Fruit fly (Drosophila melanogaster) whole organism, prepupa: ENCODE data around the gene Rab23.
A peak's percentile ranks its signal among the peaks of the same experiment; 100 is the strongest.

Source experiments
- CG10631 ChIP-seq: fragments of 200-800 bp; sonication (Bioruptor generic); optimal IDR thresholded peaks from 2 replicates; lab custom pipeline; 2016; ENCODE audit warnings: missing biosample characterization, missing genetic modification characterization
- CG10669 ChIP-seq: fragments of 200-800 bp; sonication (Bioruptor generic); optimal IDR thresholded peaks from 3 replicates; lab custom pipeline; 2018; ENCODE audit warnings: missing biosample characterization, mild to moderate bottlenecking, missing genetic modification characterization, moderate library complexity
- CG11762 ChIP-seq: fragments of 200-800 bp; sonication (Bioruptor generic); optimal IDR thresholded peaks from 3 replicates; lab custom pipeline; 2016; ENCODE audit warnings: missing biosample characterization, missing genetic modification characterization; ENCODE audit not compliant: insufficient read depth
- CG11902 ChIP-seq: fragments of 200-800 bp; sonication (Bioruptor generic); optimal IDR thresholded peaks from 3 replicates; lab custom pipeline; 2016; ENCODE audit warnings: missing biosample characterization, missing genetic modification characterization
- CG15336 ChIP-seq: fragments of 200-800 bp; sonication (Bioruptor generic); IDR thresholded peaks from 2 replicates; pipeline ENCODE4 v1.3.6; 2022; ENCODE audit warnings: missing biosample characterization, missing genetic modification characterization
- CG1621 ChIP-seq: fragments of 200-800 bp; sonication (Bioruptor generic); optimal IDR thresholded peaks from 3 replicates; lab custom pipeline; 2018; ENCODE audit warnings: missing biosample characterization, mild to moderate bottlenecking, missing genetic modification characterization
- CG16779 ChIP-seq: fragments of 200-800 bp; sonication (Bioruptor generic); optimal IDR thresholded peaks from 3 replicates; lab custom pipeline; 2017; ENCODE audit warnings: missing biosample characterization, mild to moderate bottlenecking, missing genetic modification characterization
- CG31627 ChIP-seq: fragments of 200-800 bp; sonication (Bioruptor generic); optimal IDR thresholded peaks from 3 replicates; lab custom pipeline; 2016; ENCODE audit warnings: missing biosample characterization, missing genetic modification characterization
- CG32006 ChIP-seq: fragments of 200-800 bp; sonication (Bioruptor generic); optimal IDR thresholded peaks from 3 replicates; lab custom pipeline; 2017; ENCODE audit warnings: missing biosample characterization, mild to moderate bottlenecking, missing genetic modification characterization
- CG3919 ChIP-seq: fragments of 200-800 bp; sonication (Bioruptor generic); optimal IDR thresholded peaks from 3 replicates; lab custom pipeline; 2016; ENCODE audit warnings: missing biosample characterization, missing genetic modification characterization
- CG4318 ChIP-seq: fragments of 200-800 bp; sonication (Bioruptor generic); optimal IDR thresholded peaks from 3 replicates; lab custom pipeline; 2017; ENCODE audit warnings: missing biosample characterization, mild to moderate bottlenecking, missing genetic modification characterization
- CG6163 ChIP-seq: fragments of 200-800 bp; sonication (Bioruptor generic); IDR thresholded peaks from 3 replicates; pipeline ENCODE4 v1.3.6; 2022; ENCODE audit warnings: missing biosample characterization, missing genetic modification characterization
- CG6276 ChIP-seq: fragments of 200-800 bp; sonication (Bioruptor generic); optimal IDR thresholded peaks from 2 replicates; lab custom pipeline; 2017; ENCODE audit warnings: missing biosample characterization, mild to moderate bottlenecking, missing genetic modification characterization
- CG8119 ChIP-seq: fragments of 200-800 bp; sonication (Bioruptor generic); IDR thresholded peaks from 3 replicates; pipeline ENCODE4 v1.3.6; 2022; ENCODE audit warnings: missing biosample characterization, missing genetic modification characterization
- CG8319 ChIP-seq: fragments of 200-800 bp; sonication (Bioruptor generic); optimal IDR thresholded peaks from 3 replicates; lab custom pipeline; 2016; ENCODE audit warnings: missing biosample characterization, missing genetic modification characterization
- CG8632 ChIP-seq: fragments of 200-800 bp; sonication (Bioruptor generic); optimal IDR thresholded peaks from 3 replicates; lab custom pipeline; 2016; ENCODE audit warnings: missing biosample characterization, missing genetic modification characterization
- CG9139 ChIP-seq: fragments of 200-800 bp; sonication (Bioruptor generic); optimal IDR thresholded peaks from 3 replicates; lab custom pipeline; 2017; ENCODE audit warnings: missing biosample characterization, mild to moderate bottlenecking, missing genetic modification characterization
- Eip78C ChIP-seq: fragments of 200-800 bp; sonication (Bioruptor generic); peaks from one replicate; lab custom pipeline; 2016; ENCODE audit warnings: missing biosample characterization, missing genetic modification characterization
- Eip93F ChIP-seq: fragments of 200-800 bp; sonication (Bioruptor generic); optimal IDR thresholded peaks from 2 replicates; lab custom pipeline; 2016; ENCODE audit warnings: missing biosample characterization, mild to moderate bottlenecking, missing genetic modification characterization
- Gug ChIP-seq: fragments of 200-800 bp; sonication (Bioruptor generic); IDR thresholded peaks from 2 replicates; pipeline ENCODE4 v1.3.6; 2022; ENCODE audit warnings: missing biosample characterization, missing genetic modification characterization
- Hr4 ChIP-seq: fragments of 200-800 bp; sonication (Bioruptor generic); optimal IDR thresholded peaks from 3 replicates; lab custom pipeline; 2016; ENCODE audit warnings: missing biosample characterization, missing genetic modification characterization
- Lpt ChIP-seq: fragments of 200-800 bp; sonication (Bioruptor generic); optimal IDR thresholded peaks from 3 replicates; lab custom pipeline; 2016; ENCODE audit warnings: missing biosample characterization, missing genetic modification characterization
- Met ChIP-seq: fragments of 200-800 bp; sonication (Bioruptor generic); optimal IDR thresholded peaks from 3 replicates; lab custom pipeline; 2016; ENCODE audit warnings: missing biosample characterization, missing genetic modification characterization
- Sox102F ChIP-seq: fragments of 200-800 bp; sonication (Bioruptor generic); optimal IDR thresholded peaks from 2 replicates; lab custom pipeline; 2016; ENCODE audit warnings: missing biosample characterization, mild to moderate bottlenecking, missing genetic modification characterization
- Sox14 ChIP-seq: fragments of 200-800 bp; sonication (Bioruptor generic); optimal IDR thresholded peaks from 3 replicates; lab custom pipeline; 2016; ENCODE audit warnings: missing biosample characterization, missing genetic modification characterization
- Sox15 ChIP-seq: fragments of 200-800 bp; sonication (Bioruptor generic); optimal IDR thresholded peaks from 3 replicates; lab custom pipeline; 2016; ENCODE audit warnings: missing biosample characterization, missing genetic modification characterization
- acj6 ChIP-seq: fragments of 200-800 bp; sonication (Bioruptor generic); optimal IDR thresholded peaks from 3 replicates; lab custom pipeline; 2016; ENCODE audit warnings: missing biosample characterization, missing genetic modification characterization
- cyc ChIP-seq: fragments of 200-800 bp; sonication (Bioruptor generic); optimal IDR thresholded peaks from 3 replicates; lab custom pipeline; 2016; ENCODE audit warnings: missing biosample characterization, missing genetic modification characterization
- dac ChIP-seq: fragments of 200-800 bp; sonication (Bioruptor generic); optimal IDR thresholded peaks from 2 replicates; lab custom pipeline; 2017; ENCODE audit warnings: missing biosample characterization, mild to moderate bottlenecking, missing genetic modification characterization
- eg ChIP-seq: fragments of 200-800 bp; sonication (Bioruptor generic); IDR thresholded peaks from 3 replicates; pipeline ENCODE4 v1.3.6; 2022; ENCODE audit warnings: missing biosample characterization, missing genetic modification characterization
- esn ChIP-seq: fragments of 200-800 bp; sonication (Bioruptor generic); optimal IDR thresholded peaks from 2 replicates; lab custom pipeline; 2016; ENCODE audit warnings: missing biosample characterization, mild to moderate bottlenecking, missing genetic modification characterization, moderate library complexity
- fd59A ChIP-seq: fragments of 200-800 bp; sonication (Bioruptor generic); optimal IDR thresholded peaks from 2 replicates; lab custom pipeline; 2017; ENCODE audit warnings: missing biosample characterization, mild to moderate bottlenecking, missing genetic modification characterization, missing genetic modification reagents
- fkh ChIP-seq: fragments of 200-800 bp; sonication (Bioruptor generic); optimal IDR thresholded peaks from 3 replicates; lab custom pipeline; 2017; ENCODE audit warnings: missing biosample characterization, mild to moderate bottlenecking, missing genetic modification characterization, moderate library complexity
- salr ChIP-seq, 2 experiments: fragments of 200-800 bp; sonication (Bioruptor generic); optimal IDR thresholded peaks; 3 replicates each; lab custom pipeline; 2016 to 2018; ENCODE audit warnings: missing biosample characterization in 2 of 2, missing genetic modification characterization in 2 of 2, mild to moderate bottlenecking in 1 of 2
- spab ChIP-seq: fragments of 200-800 bp; sonication (Bioruptor generic); optimal IDR thresholded peaks from 2 replicates; lab custom pipeline; 2017; ENCODE audit warnings: missing biosample characterization, mild to moderate bottlenecking, missing genetic modification characterization, missing genetic modification reagents
- ss ChIP-seq, 2 experiments: fragments of 200-800 bp; sonication (Bioruptor generic); optimal IDR thresholded peaks; 2 replicates in 1 of 2; 3 replicates in 1 of 2; lab custom pipeline; 2017 to 2018; ENCODE audit warnings: mild to moderate bottlenecking in 2 of 2, missing biosample characterization in 2 of 2, missing genetic modification characterization in 2 of 2, moderate library complexity in 1 of 2
- topi ChIP-seq: fragments of 200-800 bp; sonication (Bioruptor generic); optimal IDR thresholded peaks from 3 replicates; lab custom pipeline; 2016; ENCODE audit warnings: missing biosample characterization, missing genetic modification characterization
- vri ChIP-seq: fragments of 200-800 bp; sonication (Bioruptor generic); optimal IDR thresholded peaks from 3 replicates; lab custom pipeline; 2016; ENCODE audit warnings: missing biosample characterization, mild to moderate bottlenecking, missing genetic modification characterization

Rab23 gene

dm6 chr3R:5682921-5683748, 2.1 kb downstream of the Rab23 start (continued):
- TF ChIP-seq salr (GFP tag; optimal IDR thresholded peaks at IDR 0.05; lab: Kevin White, UChicago) (peak in 1 of 2 experiments; percentile 74), Sox14 (GFP tag; lab: Kevin White, UChicago) (peak; percentile 67), spab (GFP tag; lab: Kevin White, UChicago) (no peak), CG11762 (peak; percentile 41), esn (GFP tag; lab: Kevin White, UChicago) (peak; percentile 40), CG8632 (GFP tag; lab: Kevin White, UChicago) (no peak), fd59A (GFP tag; lab: Kevin White, UChicago) (no peak), CG6163 (GFP tag; lab: Robert Waterston, UW) (peak; percentile 75), dac (GFP tag; lab: Kevin White, UChicago) (peak; percentile 78), CG31627 (GFP tag; lab: Kevin White, UChicago) (peak; percentile 7), eg (GFP tag; lab: Robert Waterston, UW) (peak; percentile 89), Sox102F (GFP tag; lab: Kevin White, UChicago) (no peak), CG11902 (GFP tag; lab: Kevin White, UChicago) (no peak), acj6 (peak; percentile 59), topi (no peak), CG6276 (GFP tag; lab: Kevin White, UChicago) (peak; percentile 91), CG4318 (GFP tag; lab: Kevin White, UChicago) (peak; percentile 86), Hr4 (GFP tag; lab: Kevin White, UChicago) (peak; percentile 94), Eip93F (no peak), CG10631 (peak; percentile 53), Lpt (GFP tag; lab: Kevin White, UChicago) (peak; percentile 89), fkh (no peak), cyc (GFP tag; lab: Kevin White, UChicago) (no peak), CG10669 (no peak), Met (no peak), Gug (GFP tag; lab: Robert Waterston, UW) (peak; percentile 55), CG9139 (GFP tag; lab: Kevin White, UChicago) (no peak), CG8119 (peak; percentile 91), vri (GFP tag; lab: Kevin White, UChicago) (no peak), CG32006 (peak; percentile 93), CG1621 (tag; lab: Kevin White, UChicago) (no peak), CG3919 (peak; percentile 75), ss (GFP tag; optimal IDR thresholded peaks at IDR 0.05; lab: Kevin White, UChicago) (peak in 1 of 2 experiments; percentile 84), CG8319 (GFP tag; lab: Kevin White, UChicago) (no peak)

DNA sequence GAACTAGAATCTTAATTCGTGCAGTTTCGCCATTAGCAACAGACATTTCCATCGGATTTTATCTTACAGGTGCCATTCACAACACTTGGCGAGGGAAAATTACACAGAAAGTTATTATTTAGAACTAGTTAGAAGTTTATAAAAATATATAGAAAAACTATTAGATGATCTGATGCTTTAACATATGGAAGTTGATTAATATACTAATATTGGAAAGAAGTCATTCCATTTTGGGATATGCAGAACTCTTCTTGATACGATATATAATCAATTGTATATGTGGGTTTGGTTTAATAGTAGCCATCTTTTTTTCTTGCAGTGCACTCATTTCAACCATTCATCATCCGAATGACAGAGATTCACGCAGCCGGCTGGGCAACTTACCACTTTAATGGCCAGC, 3.0 kb downstream of the Rab23 start:
- TF ChIP-seq CG3919 (no peak), Sox14 (GFP tag; lab: Kevin White, UChicago) (no peak), CG6163 (GFP tag; lab: Robert Waterston, UW) (no peak), Hr4 (GFP tag; lab: Kevin White, UChicago) (peak; percentile 47), CG8119 (peak; percentile 30; the same call in 1 of the 3 replicates), CG16779 (no peak), CG32006 (peak; percentile 57), Eip78C (GFP tag; lab: Kevin White, UChicago) (peak; percentile 52), Sox15 (GFP tag; lab: Kevin White, UChicago) (no peak), CG15336 (GFP tag; lab: Robert Waterston, UW) (peak; percentile 72), CG1621 (tag; lab: Kevin White, UChicago) (no peak)
- TF ChIP-seq, all 60 proteins: peak for 5
